Fruit fly (Drosophila melanogaster) whole organism, embryonic: Measurements from ENCODE around the gene LanB1.

ENCODE experiments used
- Awh ChIP-seq: fragments of 200-800 bp; sonication (Bioruptor generic); IDR thresholded peaks from 2 replicates; pipeline ENCODE4, ENCODE4 v1.3.6; 2022; ENCODE audit warnings: missing biosample characterization, missing genetic modification characterization
- B-H2 ChIP-seq: fragments of 200-800 bp; sonication (Bioruptor generic); optimal IDR thresholded peaks from 2 replicates; lab custom pipeline; 2018; ENCODE audit warnings: missing biosample characterization, mild to moderate bottlenecking, missing genetic modification characterization
- C15 ChIP-seq: fragments of 200-800 bp; sonication (Bioruptor generic); IDR thresholded peaks from 3 replicates; pipeline ENCODE4 v1.3.6; 2022; ENCODE audit warnings: missing biosample characterization, missing genetic modification characterization
- CG10147 ChIP-seq: fragments of 200-800 bp; sonication (Bioruptor generic); optimal IDR thresholded peaks from 2 replicates; lab custom pipeline; 2019; ENCODE audit warnings: missing biosample characterization, mild to moderate bottlenecking, missing genetic modification characterization, moderate library complexity
- CG11723 ChIP-seq: fragments of 200-800 bp; sonication (Bioruptor generic); optimal IDR thresholded peaks from 2 replicates; lab custom pipeline; 2017; ENCODE audit warnings: missing biosample characterization, mild to moderate bottlenecking, missing genetic modification characterization
- CG12219 ChIP-seq: fragments of 200-800 bp; sonication (Bioruptor generic); optimal IDR thresholded peaks from 3 replicates; lab custom pipeline; 2018; ENCODE audit warnings: missing biosample characterization, mild to moderate bottlenecking, missing genetic modification characterization
- CG13287 ChIP-seq: fragments of 200-800 bp; sonication (Bioruptor generic); IDR thresholded peaks from 2 replicates; pipeline ENCODE4 v1.3.6; 2022; ENCODE audit warnings: missing biosample characterization, missing genetic modification characterization; ENCODE audit not compliant: partially characterized antibody
- CG1603 ChIP-seq: fragments of 200-800 bp; sonication (Bioruptor generic); optimal IDR thresholded peaks from 2 replicates; lab custom pipeline; 2019; ENCODE audit warnings: missing biosample characterization, mild to moderate bottlenecking, missing genetic modification characterization, moderate library complexity
- CG16813 ChIP-seq: fragments of 200-800 bp; sonication (Bioruptor generic); IDR thresholded peaks from 3 replicates; pipeline ENCODE4 v1.3.6; 2022; ENCODE audit warnings: missing biosample characterization, missing genetic modification characterization; ENCODE audit not compliant: partially characterized antibody
- CG17186 ChIP-seq: fragments of 200-800 bp; sonication (Bioruptor generic); optimal IDR thresholded peaks from 3 replicates; lab custom pipeline; 2017; ENCODE audit warnings: missing biosample characterization, missing genetic modification reagents, missing genetic modification characterization
- CG17359 ChIP-seq: fragments of 200-800 bp; sonication (Bioruptor generic); optimal IDR thresholded peaks from 3 replicates; lab custom pipeline; 2018; ENCODE audit warnings: missing biosample characterization, mild to moderate bottlenecking, missing genetic modification characterization, moderate library complexity
- CG18764 ChIP-seq: fragments of 200-800 bp; sonication (Bioruptor generic); optimal IDR thresholded peaks from 3 replicates; lab custom pipeline; 2016; ENCODE audit warnings: missing biosample characterization, missing genetic modification characterization
- CG3065 ChIP-seq: fragments of 200-800 bp; sonication (Bioruptor generic); optimal IDR thresholded peaks from 2 replicates; lab custom pipeline; 2016; ENCODE audit warnings: missing biosample characterization, missing genetic modification characterization
- CG4404 ChIP-seq: fragments of 200-800 bp; sonication (Bioruptor generic); IDR thresholded peaks from 2 replicates; pipeline ENCODE4 v1.3.6; 2022; ENCODE audit warnings: missing biosample characterization, missing genetic modification characterization
- CG4424 ChIP-seq: fragments of 200-800 bp; sonication (Bioruptor generic); optimal IDR thresholded peaks from 3 replicates; lab custom pipeline; 2016; ENCODE audit warnings: missing biosample characterization, missing genetic modification characterization
- CG5245 ChIP-seq: fragments of 200-800 bp; sonication (Bioruptor generic); optimal IDR thresholded peaks from 3 replicates; lab custom pipeline; 2016; ENCODE audit warnings: missing biosample characterization, missing genetic modification characterization
- CkIIα-i1 ChIP-seq: fragments of 200-800 bp; sonication (Bioruptor generic); IDR thresholded peaks from 2 replicates; pipeline ENCODE4 v1.3.6; 2022; ENCODE audit warnings: missing biosample characterization, missing genetic modification characterization
- D19A ChIP-seq: fragments of 200-800 bp; optimal IDR thresholded peaks from 3 replicates; lab custom pipeline; 2019; ENCODE audit warnings: missing biosample characterization, mild to moderate bottlenecking, missing genetic modification characterization, moderate library complexity
- Dfd ChIP-seq, 2 experiments: fragments of >200 bp; optimal IDR thresholded peaks; 2 replicates each; lab custom pipeline; 2017; ENCODE audit warnings: missing biosample characterization in 2 of 2, missing genetic modification characterization in 2 of 2
- Fer3 ChIP-seq: fragments of 200-800 bp; sonication (Bioruptor generic); optimal IDR thresholded peaks from 2 replicates; lab custom pipeline; 2018; ENCODE audit warnings: missing biosample characterization, mild to moderate bottlenecking, missing genetic modification characterization, moderate library complexity
- H2.0 ChIP-seq: fragments of 200-800 bp; sonication (Bioruptor generic); IDR thresholded peaks from 2 replicates; pipeline ENCODE4 v1.3.6; 2022; ENCODE audit warnings: missing biosample characterization, missing genetic modification characterization
- HLH3B ChIP-seq: fragments of 200-800 bp; sonication (Bioruptor generic); IDR thresholded peaks from 2 replicates; pipeline ENCODE4 v1.3.6; 2022; ENCODE audit warnings: missing biosample characterization, missing genetic modification characterization
- Myb ChIP-seq: fragments of 200-800 bp; sonication (Bioruptor generic); optimal IDR thresholded peaks from 2 replicates; lab custom pipeline; 2016; ENCODE audit warnings: missing biosample characterization, missing genetic modification characterization
- NC2β ChIP-seq: fragments of 200-800 bp; sonication (Bioruptor generic); optimal IDR thresholded peaks from 2 replicates; lab custom pipeline; 2016; ENCODE audit warnings: missing biosample characterization, missing genetic modification characterization
- NfI ChIP-seq: fragments of 200-800 bp; sonication (Bioruptor generic); optimal IDR thresholded peaks from 3 replicates; lab custom pipeline; 2018; ENCODE audit warnings: missing biosample characterization, mild to moderate bottlenecking, missing genetic modification characterization, moderate library complexity
- Pdp1 ChIP-seq, 2 experiments: fragments of 200-800 bp; sonication (Bioruptor generic); optimal IDR thresholded peaks; 3 replicates each; lab custom pipeline; 2016; ENCODE audit warnings: missing biosample characterization in 2 of 2, missing genetic modification characterization in 2 of 2, mild to moderate bottlenecking in 1 of 2, moderate library complexity in 1 of 2
- Poxn ChIP-seq: fragments of 200-800 bp; sonication (Bioruptor generic); IDR thresholded peaks from 2 replicates; pipeline ENCODE4 v1.3.6; 2022; ENCODE audit warnings: missing biosample characterization, missing genetic modification characterization
- Rx ChIP-seq: fragments of 200-800 bp; sonication (Bioruptor generic); IDR thresholded peaks from 2 replicates; pipeline ENCODE4 v1.3.6; 2022; ENCODE audit warnings: missing biosample characterization, missing genetic modification characterization
- Sin3A ChIP-seq: fragments of >200 bp; optimal IDR thresholded peaks from 2 replicates; lab custom pipeline; 2018
- Sry-δ ChIP-seq: fragments of 200-800 bp; sonication (Bioruptor generic); optimal IDR thresholded peaks from 2 replicates; lab custom pipeline; 2016; ENCODE audit warnings: missing biosample characterization, missing genetic modification characterization
- Ssrp ChIP-seq: fragments of 200-800 bp; sonication (Bioruptor generic); optimal IDR thresholded peaks from 2 replicates; lab custom pipeline; 2018; ENCODE audit warnings: missing biosample characterization, mild to moderate bottlenecking, missing genetic modification characterization, moderate library complexity
- Stat92E ChIP-seq, 3 experiments: fragments of >200 bp in 2 of 3; fragments of 200-800 bp in 1 of 3; sonication (Bioruptor generic) in 1 of 3; optimal IDR thresholded peaks; 2 replicates each; lab custom pipeline; 2017 to 2019; ENCODE audit warnings: missing biosample characterization in 3 of 3, missing genetic modification characterization in 3 of 3, mild to moderate bottlenecking in 1 of 3, moderate library complexity in 1 of 3
- al ChIP-seq: fragments of 200-800 bp; sonication (Bioruptor generic); IDR thresholded peaks from 2 replicates; pipeline ENCODE4 v1.3.6; 2022; ENCODE audit warnings: missing biosample characterization, missing genetic modification characterization
- ap ChIP-seq: fragments of 200-800 bp; sonication (Bioruptor generic); IDR thresholded peaks from 2 replicates; pipeline ENCODE4 v1.3.6; 2022; ENCODE audit warnings: missing biosample characterization, missing genetic modification characterization
- ash1 ChIP-seq: fragments of 200-800 bp; sonication (Bioruptor generic); optimal IDR thresholded peaks from 2 replicates; lab custom pipeline; 2018; ENCODE audit warnings: missing biosample characterization, mild to moderate bottlenecking, missing genetic modification characterization
- bsh ChIP-seq, 2 experiments: fragments of 200-800 bp; sonication (Bioruptor generic); optimal IDR thresholded peaks; 2 replicates each; lab custom pipeline; 2017 to 2018; ENCODE audit warnings: mild to moderate bottlenecking in 2 of 2, missing biosample characterization in 2 of 2, missing genetic modification characterization in 2 of 2, moderate library complexity in 1 of 2
- chn ChIP-seq: fragments of 200-800 bp; sonication (Bioruptor generic); optimal IDR thresholded peaks from 2 replicates; lab custom pipeline; 2016; ENCODE audit warnings: missing biosample characterization, missing genetic modification characterization
- da ChIP-seq: fragments of 200-800 bp; sonication (Bioruptor generic); optimal IDR thresholded peaks from 2 replicates; lab custom pipeline; 2016; ENCODE audit warnings: missing biosample characterization, missing genetic modification characterization
- fd102C ChIP-seq: fragments of 200-800 bp; sonication (Bioruptor generic); optimal IDR thresholded peaks from 2 replicates; lab custom pipeline; 2018; ENCODE audit warnings: missing biosample characterization, mild to moderate bottlenecking, missing genetic modification characterization, moderate library complexity
- ftz-f1 ChIP-seq: fragments of 200-800 bp; sonication (Bioruptor generic); optimal IDR thresholded peaks from 2 replicates; lab custom pipeline; 2016; ENCODE audit warnings: missing biosample characterization, missing genetic modification characterization
- fu2 ChIP-seq: fragments of 200-800 bp; sonication (Bioruptor generic); optimal IDR thresholded peaks from 2 replicates; lab custom pipeline; 2016; ENCODE audit warnings: missing biosample characterization, missing genetic modification characterization
- grn ChIP-seq: fragments of 200-800 bp; sonication (Bioruptor generic); optimal IDR thresholded peaks from 3 replicates; lab custom pipeline; 2017; ENCODE audit warnings: missing biosample characterization, missing genetic modification characterization
- ham ChIP-seq: fragments of 200-800 bp; sonication (Bioruptor generic); IDR thresholded peaks from 2 replicates; pipeline ENCODE4 v1.3.6; 2022; ENCODE audit warnings: missing biosample characterization, missing genetic modification characterization
- lab ChIP-seq: fragments of 200-800 bp; sonication (Bioruptor generic); optimal IDR thresholded peaks from 3 replicates; lab custom pipeline; 2017; ENCODE audit warnings: missing biosample characterization, missing genetic modification characterization, mild to moderate bottlenecking, moderate library complexity, missing genetic modification reagents
- maf-S ChIP-seq: fragments of 200-800 bp; sonication (Bioruptor generic); optimal IDR thresholded peaks from 2 replicates; lab custom pipeline; 2016; ENCODE audit warnings: missing biosample characterization, missing genetic modification characterization
- nerfin-2 ChIP-seq: fragments of 200-800 bp; sonication (Bioruptor generic); IDR thresholded peaks from 2 replicates; pipeline ENCODE4 v1.3.6; 2022; ENCODE audit warnings: missing biosample characterization, missing genetic modification characterization; ENCODE audit not compliant: partially characterized antibody
- phol ChIP-seq: fragments of 200-800 bp; sonication (Bioruptor generic); optimal IDR thresholded peaks from 3 replicates; lab custom pipeline; 2018; ENCODE audit warnings: missing biosample characterization, mild to moderate bottlenecking, missing genetic modification characterization, moderate library complexity
- schlank ChIP-seq: fragments of 200-800 bp; sonication (Bioruptor generic); optimal IDR thresholded peaks from 2 replicates; lab custom pipeline; 2018; ENCODE audit warnings: missing biosample characterization, mild to moderate bottlenecking, missing genetic modification characterization
- so ChIP-seq: fragments of 200-800 bp; sonication (Bioruptor generic); IDR thresholded peaks from 3 replicates; pipeline ENCODE4 v1.3.6; 2022; ENCODE audit warnings: missing biosample characterization, missing genetic modification characterization

Gene LanB1

dm6 chr2L:7790448-7791355 is 20.5 kb upstream of the LanB1 start, which contains the start of gene CG7149 (continued):
- TF ChIP-seq NC2β (GFP tag; lab: Kevin White, UChicago) (no peak), Sin3A (no peak), HLH3B (GFP tag; lab: Robert Waterston, UW) (no peak), CG17186 (no peak), B-H2 (no peak), CG18764 (GFP tag; lab: Kevin White, UChicago) (no peak), Awh (GFP tag; lab: Robert Waterston, UW) (0 out of 2 replicates have a peak, but pooled peaks have one; percentile 4), Rx (GFP tag; lab: Robert Waterston, UW) (no peak), CG16813 (GFP tag; lab: Robert Waterston, UW) (no peak), CG12219 (no peak), CG17359 (tag; lab: Kevin White, UChicago) (no peak), CG5245 (no peak), H2.0 (GFP tag; lab: Robert Waterston, UW) (no peak), CG4424 (GFP tag; lab: Kevin White, UChicago) (peak; percentile 5), CG1603 (no peak), maf-S (GFP tag; lab: Kevin White, UChicago) (no peak), fd102C (GFP tag; lab: Kevin White, UChicago) (no peak), chn (GFP tag; lab: Kevin White, UChicago) (no peak), Fer3 (tag; lab: Kevin White, UChicago) (no peak), al (GFP tag; lab: Robert Waterston, UW) (no peak), phol (tag; lab: Kevin White, UChicago) (no peak), CG13287 (GFP tag; lab: Robert Waterston, UW) (no peak; the same call in 1 of the 2 replicates), CG4404 (GFP tag; lab: Robert Waterston, UW) (no peak), da (no peak), NfI (GFP tag; lab: Kevin White, UChicago) (no peak), CG3065 (GFP tag; lab: Kevin White, UChicago) (no peak), Dfd (GFP tag; optimal IDR thresholded peaks at IDR 0.05; lab: Kevin White, UChicago) (no peak), Poxn (GFP tag; lab: Robert Waterston, UW) (no peak), ham (GFP tag; lab: Robert Waterston, UW) (no peak), bsh (GFP tag; optimal IDR thresholded peaks at IDR 0.05; lab: Kevin White, UChicago) (no peak), Ssrp (tag; lab: Kevin White, UChicago) (no peak), nerfin-2 (no peak), schlank (tag; lab: Kevin White, UChicago) (no peak), so (GFP tag; lab: Robert Waterston, UW) (no peak), Myb (GFP tag; lab: Kevin White, UChicago) (no peak), ftz-f1 (peak; percentile 15), Stat92E (GFP tag; optimal IDR thresholded peaks at IDR 0.05; lab: Kevin White, UChicago) (no peak), grn (GFP tag; lab: Kevin White, UChicago) (peak; percentile 54), Sry-δ (GFP tag; lab: Kevin White, UChicago) (no peak), C15 (no peak), D19A (tag; lab: Kevin White, UChicago) (peak; percentile 9), CkIIα-i1 (GFP tag; lab: Robert Waterston, UW) (no peak), ap (no peak), Pdp1 (GFP tag; optimal IDR thresholded peaks at IDR 0.05; lab: Kevin White, UChicago) (peak in 1 of 2 experiments; percentile 23), CG11723 (no peak), lab (GFP tag; lab: Kevin White, UChicago) (peak; percentile 46), ash1 (GFP tag; lab: Kevin White, UChicago) (no peak), CG10147 (GFP tag; lab: Kevin White, UChicago) (peak; percentile 7), fu2 (GFP tag; lab: Kevin White, UChicago) (no peak)
